Worm (Caenorhabditis elegans) whole organism, L1 larva: Measurements from ENCODE around the gene M01G5.1.

Source experiments
- C16A3.4 ChIP-seq: fragments of 150-350 bp; optimal IDR thresholded peaks from 2 replicates; lab custom pipeline; 2014; ENCODE audit warnings: missing biosample characterization, missing genetic modification characterization
- F16B12.6 ChIP-seq: fragments of 150-350 bp; optimal IDR thresholded peaks from 2 replicates; lab custom pipeline; 2014; ENCODE audit warnings: missing biosample characterization, missing genetic modification characterization
- aha-1 ChIP-seq: fragments of 150-350 bp; optimal IDR thresholded peaks from 2 replicates; lab custom pipeline; 2014; ENCODE audit warnings: missing biosample characterization, missing genetic modification characterization
- aly-2 ChIP-seq: fragments of 150-350 bp; optimal IDR thresholded peaks from 2 replicates; lab custom pipeline; 2014; ENCODE audit warnings: missing biosample characterization, missing genetic modification characterization
- ama-1 ChIP-seq: fragments of 150-350 bp; optimal IDR thresholded peaks from 2 replicates; lab custom pipeline; 2014
- blmp-1 ChIP-seq: fragments of 150-350 bp; optimal IDR thresholded peaks from 2 replicates; lab custom pipeline; 2014; ENCODE audit warnings: missing biosample characterization, missing genetic modification characterization
- ceh-82 ChIP-seq, 3 experiments: fragments of 150-350 bp in 1 of 3; sonication (generic microtip) in 2 of 3; optimal IDR thresholded peaks; 2 replicates each; lab custom pipeline; 2014 to 2017; ENCODE audit warnings: missing biosample characterization in 3 of 3, missing genetic modification characterization in 3 of 3
- dpl-1 ChIP-seq, 3 experiments: fragments of 150-350 bp in 2 of 3; sonication (generic microtip) in 1 of 3; optimal IDR thresholded peaks; 2 replicates each; lab custom pipeline; 2014 to 2017; ENCODE audit warnings: missing biosample characterization in 3 of 3, missing genetic modification characterization in 3 of 3, missing genetic modification reagents in 3 of 3
- efl-1 ChIP-seq, 4 experiments: fragments of 150-350 bp; optimal IDR thresholded peaks in 3 of 4; peaks in 1 of 4; 1 replicate in 1 of 4; 2 replicates in 3 of 4; lab custom pipeline; 2014; ENCODE audit warnings: missing biosample characterization in 2 of 4, missing genetic modification characterization in 2 of 4, missing genetic modification reagents in 2 of 4
- efl-3 ChIP-seq: fragments of 200-800 bp; sonication (Bioruptor generic); optimal IDR thresholded peaks from 2 replicates; lab custom pipeline; 2018; ENCODE audit warnings: mild to moderate bottlenecking, missing genetic modification characterization, missing compliant biosample characterization
- egl-27 ChIP-seq, 2 experiments: fragments of 150-350 bp in 1 of 2; sonication (generic microtip); optimal IDR thresholded peaks; 3 replicates each; lab custom pipeline; 2017 to 2018; ENCODE audit warnings: missing biosample characterization in 2 of 2, missing genetic modification characterization in 2 of 2, missing genetic modification reagents in 2 of 2
- elt-3 ChIP-seq, 6 experiments: fragments of 150-350 bp in 1 of 6; sonication (generic microtip); optimal IDR thresholded peaks; 2 replicates each; lab custom pipeline; 2017 to 2018; ENCODE audit warnings: missing biosample characterization in 6 of 6, missing genetic modification characterization in 6 of 6, inconsistent platforms in 1 of 6
- ets-5 ChIP-seq: fragments of 200-800 bp; sonication (Bioruptor generic); IDR thresholded peaks from 2 replicates; pipeline ENCODE4 v1.3.6; 2022; ENCODE audit warnings: missing genetic modification characterization, missing compliant biosample characterization
- fkh-10 ChIP-seq: sonication (generic microtip); optimal IDR thresholded peaks from 2 replicates; lab custom pipeline; 2017; ENCODE audit warnings: missing biosample characterization, missing genetic modification reagents, missing genetic modification characterization
- irx-1 ChIP-seq: sonication (generic microtip); optimal IDR thresholded peaks from 2 replicates; lab custom pipeline; 2016; ENCODE audit warnings: missing genetic modification characterization, missing compliant biosample characterization
- isw-1 ChIP-seq: fragments of 200-800 bp; sonication (Bioruptor generic); IDR thresholded peaks from 2 replicates; pipeline ENCODE4 v1.3.6; 2022; ENCODE audit warnings: missing genetic modification characterization, missing compliant biosample characterization
- lin-13 ChIP-seq: fragments of 150-350 bp; optimal IDR thresholded peaks from 2 replicates; lab custom pipeline; 2014; ENCODE audit warnings: missing biosample characterization, missing genetic modification reagents, missing genetic modification characterization
- lin-14 ChIP-seq: fragments of 200-800 bp; sonication (Bioruptor generic); optimal IDR thresholded peaks from 2 replicates; lab custom pipeline; 2018; ENCODE audit warnings: mild to moderate bottlenecking, missing genetic modification characterization, moderate library complexity, missing compliant biosample characterization
- lin-15B ChIP-seq: fragments of 150-350 bp; sonication (generic microtip); optimal IDR thresholded peaks from 3 replicates; lab custom pipeline; 2014; ENCODE audit warnings: missing biosample characterization, missing genetic modification characterization
- lin-35 ChIP-seq, 2 experiments: fragments of 150-350 bp; optimal IDR thresholded peaks; 2 replicates each; lab custom pipeline; 2014; ENCODE audit warnings: missing biosample characterization in 2 of 2, missing genetic modification characterization in 2 of 2, missing genetic modification reagents in 2 of 2
- lin-39 ChIP-seq: fragments of 150-350 bp; optimal IDR thresholded peaks from 2 replicates; lab custom pipeline; 2014; ENCODE audit warnings: missing biosample characterization, missing genetic modification reagents, missing genetic modification characterization
- lsy-2 ChIP-seq, 2 experiments: fragments of 150-350 bp; optimal IDR thresholded peaks; 2 replicates each; lab custom pipeline; 2014; ENCODE audit warnings: missing biosample characterization in 2 of 2, missing genetic modification characterization in 2 of 2
- mab-9 ChIP-seq: fragments of 200-800 bp; sonication (Bioruptor generic); IDR thresholded peaks from 2 replicates; pipeline ENCODE4 v1.3.6; 2022; ENCODE audit warnings: missing genetic modification reagents, missing genetic modification characterization, missing compliant biosample characterization
- mef-2 ChIP-seq: fragments of 150-350 bp; optimal IDR thresholded peaks from 2 replicates; lab custom pipeline; 2014; ENCODE audit warnings: missing biosample characterization, missing genetic modification characterization
- mep-1 ChIP-seq: fragments of 150-350 bp; optimal IDR thresholded peaks from 2 replicates; lab custom pipeline; 2014; ENCODE audit warnings: missing biosample characterization, missing genetic modification characterization
- nhr-11 ChIP-seq: fragments of 150-350 bp; optimal IDR thresholded peaks from 2 replicates; lab custom pipeline; 2014; ENCODE audit warnings: missing biosample characterization, missing genetic modification characterization
- nhr-19 ChIP-seq: fragments of 200-800 bp; sonication (Bioruptor generic); conservative IDR thresholded peaks from 2 replicates; pipeline ENCODE4 v1.3.6; 2022; ENCODE audit warnings: missing genetic modification characterization, missing compliant biosample characterization
- nhr-20 ChIP-seq: sonication (generic microtip); optimal IDR thresholded peaks from 2 replicates; lab custom pipeline; 2016; ENCODE audit warnings: mild to moderate bottlenecking, missing genetic modification characterization, missing compliant biosample characterization
- nhr-76 ChIP-seq: sonication (generic microtip); optimal IDR thresholded peaks from 2 replicates; lab custom pipeline; 2017; ENCODE audit warnings: missing biosample characterization, missing genetic modification characterization
- nhr-85 ChIP-seq: sonication (generic microtip); peaks from one replicate; lab custom pipeline; 2016; ENCODE audit warnings: missing genetic modification characterization, inconsistent platforms, missing compliant biosample characterization
- nhr-90 ChIP-seq: sonication (generic microtip); optimal IDR thresholded peaks from 2 replicates; lab custom pipeline; 2016; ENCODE audit warnings: mild to moderate bottlenecking, missing genetic modification characterization, missing compliant biosample characterization; ENCODE audit not compliant: poor library complexity
- pag-3 ChIP-seq: sonication (generic microtip); optimal IDR thresholded peaks from 2 replicates; lab custom pipeline; 2017; ENCODE audit warnings: missing genetic modification characterization, mild to moderate bottlenecking, missing compliant biosample characterization, antibody characterized with exemption, borderline replicate concordance; ENCODE audit not compliant: insufficient read depth
- snpc-4 ChIP-seq: fragments of 150-350 bp; optimal IDR thresholded peaks from 2 replicates; lab custom pipeline; 2014; ENCODE audit warnings: missing biosample characterization, missing genetic modification characterization
- snu-23 ChIP-seq: sonication (generic microtip); optimal IDR thresholded peaks from 2 replicates; lab custom pipeline; 2016; ENCODE audit warnings: missing genetic modification characterization, missing compliant biosample characterization
- sup-37 ChIP-seq: fragments of 200-800 bp; sonication (Bioruptor generic); optimal IDR thresholded peaks from 2 replicates; lab custom pipeline; 2018; ENCODE audit warnings: mild to moderate bottlenecking, missing genetic modification characterization, missing compliant biosample characterization
- swsn-7 ChIP-seq: sonication (generic microtip); optimal IDR thresholded peaks from 2 replicates; lab custom pipeline; 2016; ENCODE audit warnings: missing genetic modification characterization, missing compliant biosample characterization
- tbx-2 ChIP-seq: sonication (generic microtip); optimal IDR thresholded peaks from 2 replicates; lab custom pipeline; 2016; ENCODE audit warnings: missing genetic modification characterization, missing compliant biosample characterization
- unc-130 ChIP-seq: fragments of 150-350 bp; optimal IDR thresholded peaks from 2 replicates; lab custom pipeline; 2017; ENCODE audit warnings: missing biosample characterization, missing genetic modification characterization, inconsistent platforms
- unc-30 ChIP-seq: sonication (generic microtip); optimal IDR thresholded peaks from 2 replicates; lab custom pipeline; 2017; ENCODE audit warnings: missing biosample characterization, missing genetic modification characterization
- unc-86 ChIP-seq: sonication (generic microtip); optimal IDR thresholded peaks from 2 replicates; lab custom pipeline; 2016; ENCODE audit warnings: missing genetic modification characterization, missing compliant biosample characterization
- unc-98 ChIP-seq: fragments of 200-800 bp; sonication (Bioruptor generic); IDR thresholded peaks from 2 replicates; pipeline ENCODE4 v1.3.6; 2022; ENCODE audit warnings: missing genetic modification characterization, missing compliant biosample characterization
- xbp-1 ChIP-seq: sonication (generic microtip); optimal IDR thresholded peaks from 2 replicates; lab custom pipeline; 2016; ENCODE audit warnings: missing genetic modification characterization, missing compliant biosample characterization
- ztf-11 ChIP-seq, 2 experiments: sonication (generic microtip); optimal IDR thresholded peaks; 2 replicates each; lab custom pipeline; 2016 to 2017; ENCODE audit warnings: missing genetic modification characterization in 2 of 2, missing biosample characterization in 1 of 2, missing compliant biosample characterization in 1 of 2

M01G5.1 gene

ce11 chrIII:1532777-1533473 lies 36.7 kb downstream of the M01G5.1 start, which contains the start of gene snf-6 (continued):
- peak; percentile 18 for TF ChIP-seq nhr-90 (tag; lab: Kevin White, UChicago)
- TF ChIP-seq pag-3 (tag; lab: Kevin White, UChicago): no peak
- TF ChIP-seq unc-86: peak; percentile 17
- TF ChIP-seq mab-9 (GFP tag; lab: Robert Waterston, UW): no peak
- no peak for TF ChIP-seq aly-2 (tag; lab: Kevin White, UChicago)
- no peak for TF ChIP-seq mef-2 (tag; lab: Kevin White, UChicago)
- no peak for TF ChIP-seq sup-37 (GFP tag; lab: Kevin White, UChicago)
- no peak for TF ChIP-seq efl-3 (GFP tag; lab: Kevin White, UChicago)
- TF ChIP-seq swsn-7: peak; percentile 28
- peak; percentile 51 to 64 for TF ChIP-seq lsy-2 (tag; optimal IDR thresholded peaks at IDR 0.05; lab: Kevin White, UChicago)
- no peak for TF ChIP-seq ama-1 (lab: Kevin White, UChicago)
- no peak for TF ChIP-seq nhr-76 (tag; lab: Kevin White, UChicago)
- peak; percentile 7 for TF ChIP-seq nhr-20 (tag; lab: Kevin White, UChicago)
- peak in 1 of 6 experiments; percentile 22 for TF ChIP-seq elt-3 (tag; optimal IDR thresholded peaks at IDR 0.05; lab: Kevin White, UChicago)
- TF ChIP-seq nhr-11 (tag; lab: Kevin White, UChicago): no peak
- peak; percentile 36 for TF ChIP-seq tbx-2
- peak; percentile 84 to 93 (median 91) for TF ChIP-seq dpl-1 (GFP tag; optimal IDR thresholded peaks at IDR 0.05; lab: Kevin White, UChicago)
- TF ChIP-seq lin-35 (GFP tag; optimal IDR thresholded peaks at IDR 0.05; lab: Kevin White, UChicago): peak; percentile 91 to 97
- TF ChIP-seq nhr-85 (tag; lab: Kevin White, UChicago): peak; percentile 75
- TF ChIP-seq snpc-4 (tag; lab: Kevin White, UChicago): no peak
- peak; percentile 17 for TF ChIP-seq irx-1 (tag; lab: Kevin White, UChicago)
- TF ChIP-seq ztf-11 (tag; optimal IDR thresholded peaks at IDR 0.05; lab: Kevin White, UChicago): peak in 1 of 2 experiments; percentile 5

ce11 chrIII:1533615-1534014 lies 37.4 kb downstream of the M01G5.1 start, which contains the start of gene mtg-1:
Gene mtg-1 (plus strand): TSS chrIII:1533774.
- TF ChIP-seq unc-30 (tag; lab: Kevin White, UChicago): no peak
- TF ChIP-seq xbp-1 (tag; lab: Kevin White, UChicago): peak; percentile 4
- peak; percentile 47 for TF ChIP-seq lin-13
- TF ChIP-seq C16A3.4 (tag; lab: Kevin White, UChicago): peak; percentile 49
- peak; percentile 36 to 48 for TF ChIP-seq lin-35 (GFP tag; optimal IDR thresholded peaks at IDR 0.05; lab: Kevin White, UChicago)
- peak; percentile 62 to 74 for TF ChIP-seq efl-1 (optimal IDR thresholded peaks at IDR 0.05; lab: Kevin White, UChicago)
- TF ChIP-seq efl-1 (GFP tag; optimal IDR thresholded peaks at IDR 0.05 in 1 of 2; lab: Kevin White, UChicago): peak; percentile 67 to 97
- TF ChIP-seq egl-27 (tag; optimal IDR thresholded peaks at IDR 0.05; lab: Kevin White, UChicago): no peak
- TF ChIP-seq lin-14 (GFP tag; lab: Kevin White, UChicago): peak; percentile 18
- peak; percentile 56 for TF ChIP-seq lin-15B
- TF ChIP-seq dpl-1 (GFP tag; optimal IDR thresholded peaks at IDR 0.05; lab: Kevin White, UChicago): peak; percentile 55 to 67 (median 60)
- TF ChIP-seq nhr-20 (tag; lab: Kevin White, UChicago): peak; percentile 27
- no peak for TF ChIP-seq tbx-2
- TF ChIP-seq F16B12.6 (tag; lab: Kevin White, UChicago): peak; percentile 34
- TF ChIP-seq nhr-85 (tag; lab: Kevin White, UChicago): peak; percentile 53
- no peak for TF ChIP-seq mab-9 (GFP tag; lab: Robert Waterston, UW)
- peak; percentile 57 to 69 for TF ChIP-seq lsy-2 (tag; optimal IDR thresholded peaks at IDR 0.05; lab: Kevin White, UChicago)
- TF ChIP-seq aha-1 (tag; lab: Kevin White, UChicago): no peak
- peak; percentile 3 for TF ChIP-seq lin-39 (tag; lab: Kevin White, UChicago)
- TF ChIP-seq ets-5 (GFP tag; lab: Robert Waterston, UW): no peak
- peak; percentile 69 for TF ChIP-seq unc-130
- TF ChIP-seq blmp-1 (tag; lab: Kevin White, UChicago): peak; percentile 7
- peak; percentile 7 for TF ChIP-seq fkh-10 (GFP tag; lab: Kevin White, UChicago)
- peak; percentile 33 for TF ChIP-seq swsn-7
- peak; percentile 21 for TF ChIP-seq isw-1
- peak; percentile 16 to 43 (median 32) for TF ChIP-seq ceh-82 (tag; optimal IDR thresholded peaks at IDR 0.05; lab: Kevin White, UChicago)
- TF ChIP-seq mep-1: peak; percentile 66
- TF ChIP-seq nhr-19: 0 out of 2 replicates have a peak, but pooled peaks have one; percentile 19
- TF ChIP-seq unc-98 (GFP tag; lab: Robert Waterston, UW): 0 out of 2 replicates have a peak, but pooled peaks have one; percentile 0
- peak; percentile 58 for TF ChIP-seq snu-23 (GFP tag; lab: Kevin White, UChicago)
